Fruit fly (Drosophila melanogaster): Measurements from ENCODE around the gene ntc.

The ntc gene

DNA sequence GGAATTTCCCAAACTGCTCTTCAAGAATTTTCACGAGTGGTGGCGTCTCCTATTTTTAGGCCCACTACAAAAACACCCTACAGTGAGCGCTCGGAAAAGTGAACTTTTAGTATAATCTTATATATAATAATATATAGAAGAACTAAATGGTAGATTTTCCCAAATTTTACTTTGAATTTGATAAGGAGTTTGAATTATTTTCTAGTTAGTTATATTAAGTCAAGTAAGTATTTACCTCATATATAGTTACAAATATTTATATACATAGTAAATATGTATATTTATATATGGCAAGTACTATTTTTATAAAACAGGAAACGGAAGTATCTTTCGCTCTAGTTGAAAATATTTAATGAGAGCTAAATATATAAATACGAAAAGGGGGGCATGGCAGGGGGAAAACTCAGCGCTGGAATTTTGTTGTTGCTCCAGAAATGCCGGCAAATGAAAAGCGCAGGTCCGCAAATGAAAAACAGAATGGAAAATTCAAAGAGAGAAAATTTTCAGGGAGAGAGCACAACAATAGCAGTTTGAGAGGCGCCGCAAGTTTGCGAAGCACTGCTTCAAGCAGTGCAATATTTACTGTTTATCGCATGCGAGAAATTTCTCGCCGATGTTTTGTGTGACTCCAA is 17.4 kb downstream of the ntc start (continued):
- TF ChIP-seq so (GFP tag; IDR thresholded peaks at IDR 0.05): peak; percentile 65; the same call in 1 of the 3 replicates
- peak; percentile 79 for TF ChIP-seq knrl (GFP tag; IDR thresholded peaks at IDR 0.05; ENCODE audit: partially characterized antibody)
- no peak for TF ChIP-seq CG1233 (GFP tag; optimal IDR thresholded peaks at IDR 0.05)
- peak; percentile 36 for TF ChIP-seq Hmr (GFP tag; optimal IDR thresholded peaks at IDR 0.05)
- TF ChIP-seq bbx (GFP tag; IDR thresholded peaks at IDR 0.05; ENCODE audit: partially characterized antibody): peak; percentile 78
- TF ChIP-seq Trl (optimal IDR thresholded peaks at IDR 0.05): peak; percentile 68 to 75
- peak; percentile 21 for TF ChIP-seq Trl (GFP tag; optimal IDR thresholded peaks at IDR 0.05)
- TF ChIP-seq ssp (GFP tag; IDR thresholded peaks at IDR 0.05): no peak
- peak; percentile 92 for TF ChIP-seq ewg (GFP tag; optimal IDR thresholded peaks at IDR 0.05)
- TF ChIP-seq CG34422 (GFP tag; IDR thresholded peaks at IDR 0.05): peak; percentile 71; the same call in 1 of the 3 replicates
- TF ChIP-seq E2f2 (GFP tag; IDR thresholded peaks at IDR 0.05): peak; percentile 34
- TF ChIP-seq ttk (GFP tag; IDR thresholded peaks at IDR 0.05): no peak
- peak; percentile 42 to 55 for TF ChIP-seq Eip74EF (GFP tag; optimal IDR thresholded peaks at IDR 0.05)
- TF ChIP-seq unc-4 (GFP tag; IDR thresholded peaks at IDR 0.05; ENCODE audit: partially characterized antibody): peak; percentile 54
- peak; percentile 22 for TF ChIP-seq CG9727 (GFP tag; optimal IDR thresholded peaks at IDR 0.05)
- TF ChIP-seq CG9817 (tag; optimal IDR thresholded peaks at IDR 0.05): no peak
- TF ChIP-seq unpg (GFP tag; optimal IDR thresholded peaks at IDR 0.05): peak; percentile 33
- TF ChIP-seq CG6272 (GFP tag; IDR thresholded peaks at IDR 0.05): 0 out of 2 replicates have a peak, but pooled peaks have one; percentile 14
- TF ChIP-seq crol (GFP tag; IDR thresholded peaks at IDR 0.05): peak; percentile 79
- peak in 1 of 2 experiments; percentile 47 for TF ChIP-seq Hr51 (GFP tag; optimal IDR thresholded peaks at IDR 0.05)
- TF ChIP-seq ken (GFP tag; IDR thresholded peaks at IDR 0.05): no peak
- peak; percentile 67; the same call in 1 of the 2 replicates for TF ChIP-seq NFAT (GFP tag; IDR thresholded peaks at IDR 0.05)
- TF ChIP-seq CG6791 (GFP tag; IDR thresholded peaks at IDR 0.05; ENCODE audit: partially characterized antibody): peak; percentile 70
- TF ChIP-seq Antp (GFP tag; optimal IDR thresholded peaks at IDR 0.05): no peak
- peak; percentile 60 for TF ChIP-seq CG32532 (GFP tag; IDR thresholded peaks at IDR 0.05)
- no peak for TF ChIP-seq CG9797 (GFP tag; optimal IDR thresholded peaks at IDR 0.05)
- peak; percentile 36; the same call in 1 of the 3 replicates for TF ChIP-seq vnd (GFP tag; IDR thresholded peaks at IDR 0.05; ENCODE audit: partially characterized antibody)
- TF ChIP-seq CG17829 (tag; optimal IDR thresholded peaks at IDR 0.05): peak; percentile 37
- no peak for TF ChIP-seq pita (GFP tag; optimal IDR thresholded peaks at IDR 0.05)
- TF ChIP-seq CG3726 (GFP tag; IDR thresholded peaks at IDR 0.05): no peak
- TF ChIP-seq CG4404 (GFP tag; IDR thresholded peaks at IDR 0.05): no peak
- peak; percentile 83 for TF ChIP-seq CG6854 (GFP tag; optimal IDR thresholded peaks at IDR 0.05)
- TF ChIP-seq scrt (GFP tag; optimal IDR thresholded peaks at IDR 0.05): peak; percentile 31
- no peak for TF ChIP-seq grn (GFP tag; optimal IDR thresholded peaks at IDR 0.05)
- TF ChIP-seq grau (tag; optimal IDR thresholded peaks at IDR 0.05): peak; percentile 92
- TF ChIP-seq Nf-YC (tag; optimal IDR thresholded peaks at IDR 0.05): peak; percentile 53
- TF ChIP-seq D (optimal IDR thresholded peaks at IDR 0.05): no peak
- TF ChIP-seq D (GFP tag; optimal IDR thresholded peaks at IDR 0.05): peak; percentile 1
- peak; percentile 12 for TF ChIP-seq CG4707 (GFP tag; optimal IDR thresholded peaks at IDR 0.05)
- TF ChIP-seq CG14710 (tag; optimal IDR thresholded peaks at IDR 0.05): peak; percentile 11
- peak; percentile 7 for TF ChIP-seq bcd (GFP tag; optimal IDR thresholded peaks at IDR 0.05)
- no peak for TF ChIP-seq Dip2 (GFP tag; IDR thresholded peaks at IDR 0.05)
- peak; percentile 66 for TF ChIP-seq gcm (GFP tag; optimal IDR thresholded peaks at IDR 0.05)
- TF ChIP-seq da (GFP tag; optimal IDR thresholded peaks at IDR 0.05): no peak
- no peak for TF ChIP-seq CG34376 (GFP tag; optimal IDR thresholded peaks at IDR 0.05)
- peak; percentile 51 for TF ChIP-seq CG8290 (GFP tag; optimal IDR thresholded peaks at IDR 0.05)
- TF ChIP-seq CG8290 (tag; optimal IDR thresholded peaks at IDR 0.05): peak in 1 of 2 experiments; percentile 73
- peak; percentile 54; the same call in 1 of the 2 replicates for TF ChIP-seq CG13287 (GFP tag; IDR thresholded peaks at IDR 0.05; ENCODE audit: partially characterized antibody)
- TF ChIP-seq CG2116 (GFP tag; optimal IDR thresholded peaks at IDR 0.05): no peak
